Fruit fly (Drosophila melanogaster) whole organism, embryonic: Measurements from ENCODE around the gene fbl.

Experiments used
- B-H1 ChIP-seq: fragments of 200-800 bp; sonication (Bioruptor generic); IDR thresholded peaks from 3 replicates; pipeline ENCODE4 v1.3.6; 2022; ENCODE audit warnings: missing biosample characterization, missing genetic modification characterization
- Blimp-1 ChIP-seq: fragments of 200-800 bp; sonication (Bioruptor generic); optimal IDR thresholded peaks from 3 replicates; lab custom pipeline; 2018; ENCODE audit warnings: missing biosample characterization, missing genetic modification characterization, mild to moderate bottlenecking, moderate library complexity, missing genetic modification reagents
- BtbVII ChIP-seq: fragments of 200-800 bp; sonication (Bioruptor generic); optimal IDR thresholded peaks from 3 replicates; lab custom pipeline; 2017; ENCODE audit warnings: missing biosample characterization, mild to moderate bottlenecking, missing genetic modification characterization
- CG10274 ChIP-seq: fragments of 200-800 bp; sonication (Bioruptor generic); optimal IDR thresholded peaks from 3 replicates; lab custom pipeline; 2017; ENCODE audit warnings: missing biosample characterization, mild to moderate bottlenecking, missing genetic modification characterization
- CG11093 ChIP-seq: fragments of 200-800 bp; sonication (Bioruptor generic); IDR thresholded peaks from 3 replicates; pipeline ENCODE4 v1.3.6; 2022; ENCODE audit warnings: missing biosample characterization, missing genetic modification characterization
- CG11398 ChIP-seq: fragments of 200-800 bp; sonication (Bioruptor generic); optimal IDR thresholded peaks from 2 replicates; lab custom pipeline; 2016; ENCODE audit warnings: missing biosample characterization, missing genetic modification characterization
- CG11695 ChIP-seq: fragments of 200-800 bp; sonication (Bioruptor generic); IDR thresholded peaks from 3 replicates; pipeline ENCODE4 v1.3.6; 2022; ENCODE audit warnings: missing biosample characterization, missing genetic modification characterization
- CG11723 ChIP-seq: fragments of 200-800 bp; sonication (Bioruptor generic); optimal IDR thresholded peaks from 2 replicates; lab custom pipeline; 2017; ENCODE audit warnings: missing biosample characterization, mild to moderate bottlenecking, missing genetic modification characterization
- CG12219 ChIP-seq: fragments of 200-800 bp; sonication (Bioruptor generic); optimal IDR thresholded peaks from 3 replicates; lab custom pipeline; 2018; ENCODE audit warnings: missing biosample characterization, mild to moderate bottlenecking, missing genetic modification characterization
- CG15514 ChIP-seq: fragments of 200-800 bp; sonication (Bioruptor generic); optimal IDR thresholded peaks from 3 replicates; lab custom pipeline; 2017; ENCODE audit warnings: missing biosample characterization, missing genetic modification characterization, mild to moderate bottlenecking, moderate library complexity, missing genetic modification reagents
- CG15696 ChIP-seq: fragments of 200-800 bp; sonication (Bioruptor generic); optimal IDR thresholded peaks from 2 replicates; lab custom pipeline; 2019; ENCODE audit warnings: missing biosample characterization, mild to moderate bottlenecking, missing genetic modification characterization, moderate library complexity
- CG17829 ChIP-seq: fragments of 200-800 bp; optimal IDR thresholded peaks from 2 replicates; lab custom pipeline; 2019; ENCODE audit warnings: missing biosample characterization, mild to moderate bottlenecking, missing genetic modification characterization, moderate library complexity
- CG2199 ChIP-seq: fragments of 200-800 bp; sonication (Bioruptor generic); IDR thresholded peaks from 3 replicates; pipeline ENCODE4 v1.3.6; 2022; ENCODE audit warnings: missing biosample characterization, missing genetic modification characterization
- CG32772 ChIP-seq: fragments of 200-800 bp; sonication (Bioruptor generic); IDR thresholded peaks from 2 replicates; pipeline ENCODE4 v1.3.6; 2022; ENCODE audit warnings: missing biosample characterization, missing genetic modification characterization
- CG3726 ChIP-seq: fragments of 200-800 bp; sonication (Bioruptor generic); IDR thresholded peaks from 3 replicates; pipeline ENCODE4, ENCODE4 v1.3.6; 2022; ENCODE audit warnings: missing biosample characterization, missing genetic modification characterization
- CG3847 ChIP-seq: fragments of 200-800 bp; sonication (Bioruptor generic); IDR thresholded peaks from 2 replicates; pipeline ENCODE4 v1.3.6; 2022; ENCODE audit warnings: missing biosample characterization, missing genetic modification characterization
- CG4328 ChIP-seq: fragments of 200-800 bp; sonication (Bioruptor generic); optimal IDR thresholded peaks from 3 replicates; lab custom pipeline; 2017; ENCODE audit warnings: missing biosample characterization, missing genetic modification reagents, missing genetic modification characterization
- CG5180 ChIP-seq: fragments of 200-800 bp; sonication (Bioruptor generic); optimal IDR thresholded peaks from 3 replicates; lab custom pipeline; 2017; ENCODE audit warnings: missing biosample characterization, missing genetic modification characterization, mild to moderate bottlenecking, moderate library complexity, missing genetic modification reagents
- CG5953 ChIP-seq: fragments of 200-800 bp; sonication (Bioruptor generic); IDR thresholded peaks from 2 replicates; pipeline ENCODE4 v1.3.6; 2022; ENCODE audit warnings: missing biosample characterization, missing genetic modification characterization
- CG6765 ChIP-seq: fragments of 200-800 bp; sonication (Bioruptor generic); optimal IDR thresholded peaks from 3 replicates; lab custom pipeline; 2017; ENCODE audit warnings: missing biosample characterization, mild to moderate bottlenecking, missing genetic modification characterization
- CG7372 ChIP-seq: fragments of 200-800 bp; sonication (Bioruptor generic); IDR thresholded peaks from 2 replicates; pipeline ENCODE4 v1.3.6; 2022; ENCODE audit warnings: missing biosample characterization, missing genetic modification characterization
- CG8388 ChIP-seq: fragments of 200-800 bp; sonication (Bioruptor generic); optimal IDR thresholded peaks from 2 replicates; lab custom pipeline; 2019; ENCODE audit warnings: missing biosample characterization, mild to moderate bottlenecking, missing genetic modification characterization, moderate library complexity
- CG8478 ChIP-seq: fragments of >200 bp; optimal IDR thresholded peaks from 2 replicates; lab custom pipeline; 2018
- CG9215 ChIP-seq: fragments of 200-800 bp; sonication (Bioruptor generic); IDR thresholded peaks from 2 replicates; pipeline ENCODE4 v1.3.6; 2022; ENCODE audit warnings: missing biosample characterization, missing genetic modification characterization
- CTCF ChIP-seq: fragments of 200-800 bp; sonication (Bioruptor generic); optimal IDR thresholded peaks from 2 replicates; lab custom pipeline; 2017; ENCODE audit warnings: missing biosample characterization, mild to moderate bottlenecking, missing genetic modification characterization, moderate library complexity
- Dad ChIP-seq: fragments of 200-800 bp; sonication (Bioruptor generic); optimal IDR thresholded peaks from 3 replicates; lab custom pipeline; 2016; ENCODE audit warnings: missing biosample characterization, missing genetic modification characterization
- Dip2 ChIP-seq: fragments of 200-800 bp; sonication (Bioruptor generic); IDR thresholded peaks from 2 replicates; pipeline ENCODE4 v1.3.6; 2022; ENCODE audit warnings: missing biosample characterization, missing genetic modification characterization
- Elba2 ChIP-seq: fragments of 200-800 bp; sonication (Bioruptor generic); optimal IDR thresholded peaks from 3 replicates; lab custom pipeline; 2016; ENCODE audit warnings: missing biosample characterization, missing genetic modification characterization
- Ets97D ChIP-seq: fragments of 200-800 bp; sonication (Bioruptor generic); optimal IDR thresholded peaks from 3 replicates; lab custom pipeline; 2016; ENCODE audit warnings: missing biosample characterization, missing genetic modification characterization
- Fer2 ChIP-seq: fragments of 200-800 bp; sonication (Bioruptor generic); optimal IDR thresholded peaks from 2 replicates; lab custom pipeline; 2018; ENCODE audit warnings: missing biosample characterization, mild to moderate bottlenecking, missing genetic modification characterization, moderate library complexity
- HLH4C ChIP-seq: fragments of 200-800 bp; sonication (Bioruptor generic); IDR thresholded peaks from 3 replicates; pipeline ENCODE4 v1.3.6; 2022; ENCODE audit warnings: missing biosample characterization, missing genetic modification characterization; ENCODE audit not compliant: partially characterized antibody
- HLH54F ChIP-seq: fragments of 200-800 bp; sonication (Bioruptor generic); optimal IDR thresholded peaks from 3 replicates; lab custom pipeline; 2016; ENCODE audit warnings: missing biosample characterization, missing genetic modification characterization
- Hr78 ChIP-seq, 2 experiments: fragments of 200-800 bp in 1 of 2; fragments of >200 bp in 1 of 2; sonication (Bioruptor generic) in 1 of 2; optimal IDR thresholded peaks; 2 replicates each; lab custom pipeline; 2017 to 2019; ENCODE audit warnings: missing biosample characterization in 2 of 2, missing genetic modification characterization in 2 of 2, mild to moderate bottlenecking in 1 of 2, moderate library complexity in 1 of 2
- Jarid2 ChIP-seq: fragments of 200-800 bp; sonication (Bioruptor generic); optimal IDR thresholded peaks from 3 replicates; lab custom pipeline; 2017; ENCODE audit warnings: mild to moderate bottlenecking, missing biosample characterization, missing genetic modification reagents, missing genetic modification characterization
- ac ChIP-seq: fragments of 200-800 bp; sonication (Bioruptor generic); optimal IDR thresholded peaks from 3 replicates; lab custom pipeline; 2017; ENCODE audit warnings: missing biosample characterization, mild to moderate bottlenecking, missing genetic modification characterization
- amos ChIP-seq: fragments of 200-800 bp; sonication (Bioruptor generic); IDR thresholded peaks from 2 replicates; pipeline ENCODE4 v1.3.6; 2022; ENCODE audit warnings: missing biosample characterization, missing genetic modification characterization; ENCODE audit not compliant: partially characterized antibody
- dmrt11E ChIP-seq: fragments of 200-800 bp; sonication (Bioruptor generic); optimal IDR thresholded peaks from 3 replicates; lab custom pipeline; 2018; ENCODE audit warnings: missing biosample characterization, mild to moderate bottlenecking, missing genetic modification characterization, moderate library complexity
- emc ChIP-seq: fragments of 200-800 bp; sonication (Bioruptor generic); optimal IDR thresholded peaks from 2 replicates; lab custom pipeline; 2016; ENCODE audit warnings: missing biosample characterization, missing genetic modification characterization
- fd3F ChIP-seq: fragments of 200-800 bp; sonication (Bioruptor generic); optimal IDR thresholded peaks from 2 replicates; lab custom pipeline; 2018; ENCODE audit warnings: missing biosample characterization, mild to moderate bottlenecking, missing genetic modification characterization, moderate library complexity
- ftz-f1 ChIP-seq: fragments of 200-800 bp; sonication (Bioruptor generic); optimal IDR thresholded peaks from 2 replicates; lab custom pipeline; 2016; ENCODE audit warnings: missing biosample characterization, missing genetic modification characterization
- h ChIP-seq: fragments of >200 bp; optimal IDR thresholded peaks from 2 replicates; lab custom pipeline; 2017
- insv ChIP-seq, 2 experiments: fragments of 200-800 bp; sonication (Bioruptor generic); optimal IDR thresholded peaks; 3 replicates each; lab custom pipeline; 2016 to 2018; ENCODE audit warnings: missing biosample characterization in 2 of 2, missing genetic modification characterization in 2 of 2
- lilli ChIP-seq: fragments of 200-800 bp; sonication (Bioruptor generic); optimal IDR thresholded peaks from 3 replicates; lab custom pipeline; 2016; ENCODE audit warnings: missing biosample characterization, missing genetic modification characterization
- mld ChIP-seq: fragments of 200-800 bp; sonication (Bioruptor generic); IDR thresholded peaks from 3 replicates; pipeline ENCODE4 v1.3.6; 2022; ENCODE audit warnings: missing biosample characterization, missing genetic modification characterization; ENCODE audit not compliant: partially characterized antibody
- sens-2 ChIP-seq: fragments of 200-800 bp; sonication (Bioruptor generic); IDR thresholded peaks from 2 replicates; pipeline ENCODE4 v1.3.6; 2022; ENCODE audit warnings: missing biosample characterization, missing genetic modification characterization
- seq ChIP-seq: fragments of 200-800 bp; sonication (Bioruptor generic); IDR thresholded peaks from 2 replicates; pipeline ENCODE4 v1.3.6; 2022; ENCODE audit warnings: missing biosample characterization, missing genetic modification characterization
- sima ChIP-seq: fragments of 200-800 bp; sonication (Bioruptor generic); optimal IDR thresholded peaks from 2 replicates; lab custom pipeline; 2016; ENCODE audit warnings: missing biosample characterization, missing genetic modification characterization
- ssp ChIP-seq: fragments of 200-800 bp; sonication (Bioruptor generic); IDR thresholded peaks from 2 replicates; pipeline ENCODE4 v1.3.6; 2022; ENCODE audit warnings: missing biosample characterization, missing genetic modification characterization
- stwl ChIP-seq: fragments of 200-800 bp; sonication (Bioruptor generic); optimal IDR thresholded peaks from 3 replicates; lab custom pipeline; 2018; ENCODE audit warnings: missing biosample characterization, mild to moderate bottlenecking, missing genetic modification characterization, moderate library complexity
- ttk ChIP-seq: fragments of 200-800 bp; sonication (Bioruptor generic); IDR thresholded peaks from 2 replicates; pipeline ENCODE4 v2.1.2; 2022; ENCODE audit warnings: missing biosample characterization, missing genetic modification characterization
- vfl ChIP-seq: fragments of 200-800 bp; sonication (Bioruptor generic); optimal IDR thresholded peaks from 2 replicates; lab custom pipeline; 2016; ENCODE audit warnings: missing biosample characterization, missing genetic modification characterization
- yki ChIP-seq: fragments of >200 bp; optimal IDR thresholded peaks from 3 replicates; lab custom pipeline; 2018

fbl gene

dm6 chr3L:20399550-20400109 lies 15.4 kb downstream of the fbl start (continued):
- TF ChIP-seq Dad (GFP tag; lab: Kevin White, UChicago) (peak; percentile 33), sens-2 (no peak; the same call in 1 of the 2 replicates), CG3726 (GFP tag; lab: Robert Waterston, UW) (peak; percentile 68; the same call in 1 of the 3 replicates), CG7372 (GFP tag; lab: Robert Waterston, UW) (peak; percentile 75), Jarid2 (peak; percentile 46), CG17829 (peak; percentile 87), BtbVII (GFP tag; lab: Kevin White, UChicago) (peak; percentile 78), HLH54F (GFP tag; lab: Kevin White, UChicago) (peak; percentile 85), CG11398 (GFP tag; lab: Kevin White, UChicago) (peak; percentile 70), stwl (tag; lab: Kevin White, UChicago) (no peak), CG5180 (peak; percentile 80), amos (GFP tag; lab: Robert Waterston, UW) (no peak), vfl (GFP tag; lab: Kevin White, UChicago) (peak; percentile 78), CG8478 (lab: Kevin White, UChicago) (no peak), Dip2 (GFP tag; lab: Robert Waterston, UW) (no peak), CG10274 (peak; percentile 49), ac (no peak), CG6765 (GFP tag; lab: Kevin White, UChicago) (peak; percentile 85), emc (GFP tag; lab: Kevin White, UChicago) (peak; percentile 41), Blimp-1 (peak; percentile 81), ftz-f1 (GFP tag; lab: Kevin White, UChicago) (no peak), B-H1 (peak; percentile 63), h (lab: Kevin White, UChicago) (no peak), Fer2 (tag; lab: Kevin White, UChicago) (peak; percentile 78), HLH4C (no peak), CG8388 (GFP tag; lab: Kevin White, UChicago) (peak; percentile 82), ttk (GFP tag; lab: Robert Waterston, UW) (peak; percentile 66), Ets97D (peak; percentile 25), sima (GFP tag; lab: Kevin White, UChicago) (peak; percentile 49), CG11695 (GFP tag; lab: Robert Waterston, UW) (peak; percentile 91), CG32772 (GFP tag; lab: Robert Waterston, UW) (peak; percentile 66), CG4328 (GFP tag; lab: Kevin White, UChicago) (peak; percentile 87), Hr78 (GFP tag; optimal IDR thresholded peaks at IDR 0.05; lab: Kevin White, UChicago) (peak in 1 of 2 experiments; percentile 59), lilli (GFP tag; lab: Kevin White, UChicago) (peak; percentile 90), CG15696 (tag; lab: Kevin White, UChicago) (peak; percentile 77), insv (GFP tag; optimal IDR thresholded peaks at IDR 0.05; lab: Kevin White, UChicago) (peak in 1 of 2 experiments; percentile 57), CG9215 (GFP tag; lab: Robert Waterston, UW) (peak; percentile 83), CG11093 (GFP tag; lab: Robert Waterston, UW) (peak; percentile 85), seq (GFP tag; lab: Robert Waterston, UW) (peak; percentile 84), CG3847 (GFP tag; lab: Robert Waterston, UW) (peak; percentile 83), CG11723 (GFP tag; lab: Kevin White, UChicago) (peak; percentile 80), dmrt11E (tag; lab: Kevin White, UChicago) (peak; percentile 71), CG5953 (GFP tag; lab: Robert Waterston, UW) (peak; percentile 68), mld (GFP tag; lab: Robert Waterston, UW) (no peak), ssp (GFP tag; lab: Robert Waterston, UW) (peak; percentile 70), yki (lab: Kevin White, UChicago) (no peak), CTCF (GFP tag; lab: Kevin White, UChicago) (peak; percentile 33), Elba2 (peak; percentile 27), CG12219 (GFP tag; lab: Kevin White, UChicago) (peak; percentile 74), CG2199 (GFP tag; lab: Robert Waterston, UW) (no peak; the same call in 1 of the 3 replicates), fd3F (peak; percentile 85), CG15514 (GFP tag; lab: Kevin White, UChicago) (peak; percentile 78)
